Worm (Caenorhabditis elegans): ENCODE results near the gene Y50D4B.1.

ce11 chrV:1067468-1067867 is 45.3 kb upstream of the Y50D4B.1 start, which contains the start of gene K10C9.7:
- no peak for TF ChIP-seq fkh-10 (GFP tag; optimal IDR thresholded peaks at IDR 0.05)
- TF ChIP-seq hpl-2 (GFP tag; optimal IDR thresholded peaks at IDR 0.05) = no peak
- no peak for TF ChIP-seq jun-1 (tag; optimal IDR thresholded peaks at IDR 0.05)
- no peak for TF ChIP-seq lin-13 (GFP tag; optimal IDR thresholded peaks at IDR 0.05)
- no peak for TF ChIP-seq lin-35 (GFP tag; optimal IDR thresholded peaks at IDR 0.05)
- TF ChIP-seq skn-1 (tag; optimal IDR thresholded peaks at IDR 0.05) = no peak
- no peak for TF ChIP-seq sox-4 (tag; optimal IDR thresholded peaks at IDR 0.05)
- TF ChIP-seq nhr-76 (tag; optimal IDR thresholded peaks at IDR 0.05) = no peak
- no peak for TF ChIP-seq nhr-77 (tag; optimal IDR thresholded peaks at IDR 0.05)
- no peak for TF ChIP-seq blmp-1 (tag; optimal IDR thresholded peaks at IDR 0.05)
- no peak for TF ChIP-seq aly-2 (tag; optimal IDR thresholded peaks at IDR 0.05)
- no peak for TF ChIP-seq unc-62 (GFP tag; optimal IDR thresholded peaks at IDR 0.05)
- no peak for TF ChIP-seq pag-3 (tag; optimal IDR thresholded peaks at IDR 0.05; ENCODE audit: borderline replicate concordance, insufficient read depth)
- no peak for TF ChIP-seq egl-27 (tag; optimal IDR thresholded peaks at IDR 0.05)

All from whole organism, L1 larva.